Worm (Caenorhabditis elegans) whole organism, midembryonic: ENCODE measurements around the gene F18A12.2.

ENCODE experiments used
- T22C8.4 ChIP-seq: fragments of 200-800 bp; sonication (Bioruptor generic); IDR thresholded peaks from 2 replicates; pipeline ENCODE4 v1.3.6; 2022; ENCODE audit warnings: missing genetic modification characterization, missing compliant biosample characterization
- cog-1 ChIP-seq: sonication (generic microtip); optimal IDR thresholded peaks from 2 replicates; lab custom pipeline; 2016; ENCODE audit warnings: missing genetic modification characterization, missing compliant biosample characterization
- flt-1 ChIP-seq: fragments of 200-800 bp; sonication (Bioruptor generic); IDR thresholded peaks from 2 replicates; pipeline ENCODE4 v1.3.6; 2022; ENCODE audit warnings: missing genetic modification characterization, missing compliant biosample characterization
- klf-2 ChIP-seq: fragments of 200-800 bp; sonication (Bioruptor generic); conservative IDR thresholded peaks from 2 replicates; pipeline ENCODE4 v1.3.6; 2022; ENCODE audit warnings: missing genetic modification reagents, missing genetic modification characterization, missing compliant biosample characterization
- med-1 ChIP-seq: sonication (generic microtip); optimal IDR thresholded peaks from 2 replicates; lab custom pipeline; 2017; ENCODE audit warnings: missing genetic modification characterization, mild to moderate bottlenecking, missing compliant biosample characterization, antibody characterized with exemption, missing genetic modification reagents; ENCODE audit not compliant: insufficient read depth
- tab-1 ChIP-seq: fragments of 200-800 bp; sonication (Bioruptor generic); IDR thresholded peaks from 2 replicates; pipeline ENCODE4 v1.3.6; 2022; ENCODE audit warnings: missing genetic modification characterization, missing compliant biosample characterization
- ztf-23 ChIP-seq: fragments of 200-800 bp; sonication (Bioruptor generic); IDR thresholded peaks from 2 replicates; pipeline ENCODE4 v1.3.6; 2022; ENCODE audit warnings: missing genetic modification reagents, missing genetic modification characterization, missing compliant biosample characterization

DNA sequence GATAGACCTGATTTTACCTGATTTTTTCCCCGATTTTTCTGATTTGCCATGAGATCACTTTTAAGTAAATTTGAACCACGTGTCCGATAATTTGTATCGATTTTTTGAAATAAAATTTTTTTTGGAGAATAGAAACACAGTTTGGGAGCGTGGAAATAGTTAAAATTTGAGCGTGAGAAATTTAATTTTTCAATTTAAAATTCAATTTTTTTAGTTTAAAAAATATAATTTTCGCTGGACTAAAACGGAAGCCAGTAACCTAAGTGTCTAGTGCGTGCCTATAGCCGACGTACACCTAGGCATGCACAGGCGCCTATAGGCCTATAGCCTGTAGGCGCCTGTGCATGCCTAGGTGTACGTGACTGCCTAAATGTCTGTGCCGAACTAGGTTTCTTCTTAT, 15.4 kb upstream of the F18A12.2 start, which contains the start of gene nep-9:
- TF ChIP-seq flt-1 (GFP tag; lab: Robert Waterston, UW) (no peak), med-1 (GFP tag; lab: Kevin White, UChicago) (no peak), ztf-23 (GFP tag; lab: Robert Waterston, UW) (no peak), T22C8.4 (GFP tag; lab: Robert Waterston, UW) (no peak), tab-1 (GFP tag; lab: Robert Waterston, UW) (no peak), cog-1 (tag; lab: Kevin White, UChicago) (no peak), klf-2 (no peak)
